Worm (Caenorhabditis elegans) whole organism, late embryonic: ENCODE measurements around the gene C46C11.3.
A peak's percentile ranks its signal among the peaks of the same experiment; 100 is the strongest.

ENCODE experiments used
- C08G9.2 ChIP-seq: sonication (generic microtip); optimal IDR thresholded peaks from 2 replicates; lab custom pipeline; 2016; ENCODE audit warnings: mild to moderate bottlenecking, missing genetic modification characterization, moderate library complexity, missing compliant biosample characterization
- C38D4.7 ChIP-seq: fragments of 200-800 bp; sonication (Bioruptor generic); optimal IDR thresholded peaks from 2 replicates; lab custom pipeline; 2018; ENCODE audit warnings: mild to moderate bottlenecking, missing genetic modification characterization, moderate library complexity, missing compliant biosample characterization
- K02D7.2 ChIP-seq: sonication (generic microtip); optimal IDR thresholded peaks from 2 replicates; lab custom pipeline; 2017; ENCODE audit warnings: mild to moderate bottlenecking, missing genetic modification characterization, missing compliant biosample characterization
- ceh-19 ChIP-seq: fragments of 200-800 bp; sonication (Bioruptor generic); optimal IDR thresholded peaks from 2 replicates; lab custom pipeline; 2018; ENCODE audit warnings: mild to moderate bottlenecking, missing genetic modification characterization, missing compliant biosample characterization
- ceh-22 ChIP-seq: sonication (generic microtip); optimal IDR thresholded peaks from 2 replicates; lab custom pipeline; 2017; ENCODE audit warnings: missing biosample characterization, missing genetic modification characterization
- ceh-31 ChIP-seq: sonication (generic microtip); optimal IDR thresholded peaks from 2 replicates; lab custom pipeline; 2016; ENCODE audit warnings: missing genetic modification characterization, missing compliant biosample characterization
- ceh-48 ChIP-seq: sonication (generic microtip); optimal IDR thresholded peaks from 2 replicates; lab custom pipeline; 2016; ENCODE audit warnings: missing genetic modification characterization, inconsistent platforms, missing compliant biosample characterization
- ceh-6 ChIP-seq: fragments of 200-800 bp; sonication (Bioruptor generic); optimal IDR thresholded peaks from 2 replicates; lab custom pipeline; 2018; ENCODE audit warnings: mild to moderate bottlenecking, missing genetic modification characterization, missing compliant biosample characterization
- ceh-9 ChIP-seq: sonication (generic microtip); optimal IDR thresholded peaks from 2 replicates; lab custom pipeline; 2016; ENCODE audit warnings: mild to moderate bottlenecking, missing genetic modification characterization, inconsistent platforms, missing compliant biosample characterization
- che-1 ChIP-seq: sonication (generic microtip); optimal IDR thresholded peaks from 2 replicates; lab custom pipeline; 2016; ENCODE audit warnings: mild to moderate bottlenecking, missing genetic modification characterization, missing compliant biosample characterization
- dve-1 ChIP-seq: sonication (generic microtip); optimal IDR thresholded peaks from 2 replicates; lab custom pipeline; 2017; ENCODE audit warnings: antibody characterized with exemption, mild to moderate bottlenecking, missing genetic modification characterization, missing compliant biosample characterization
- elt-2 ChIP-seq: sonication (generic microtip); optimal IDR thresholded peaks from 2 replicates; lab custom pipeline; 2016; ENCODE audit warnings: missing genetic modification reagents, missing genetic modification characterization, missing compliant biosample characterization
- ets-4 ChIP-seq: sonication (generic microtip); optimal IDR thresholded peaks from 2 replicates; lab custom pipeline; 2016; ENCODE audit warnings: missing genetic modification characterization, missing compliant biosample characterization
- fkh-6 ChIP-seq: sonication (generic microtip); optimal IDR thresholded peaks from 2 replicates; lab custom pipeline; 2016; ENCODE audit warnings: missing genetic modification characterization, missing compliant biosample characterization
- gmeb-2 ChIP-seq: sonication (generic microtip); optimal IDR thresholded peaks from 2 replicates; lab custom pipeline; 2016; ENCODE audit warnings: missing genetic modification characterization, inconsistent platforms, missing compliant biosample characterization
- hlh-30 ChIP-seq: sonication (generic microtip); optimal IDR thresholded peaks from 2 replicates; lab custom pipeline; 2017; ENCODE audit warnings: antibody characterized with exemption, missing genetic modification characterization, missing compliant biosample characterization; ENCODE audit not compliant: insufficient read depth
- hlh-6 ChIP-seq: sonication (generic microtip); optimal IDR thresholded peaks from 2 replicates; lab custom pipeline; 2016; ENCODE audit warnings: missing genotype, missing genetic modification characterization, missing compliant biosample characterization
- lin-11 ChIP-seq: fragments of 200-800 bp; sonication (Bioruptor generic); optimal IDR thresholded peaks from 2 replicates; lab custom pipeline; 2018; ENCODE audit warnings: mild to moderate bottlenecking, missing genetic modification characterization, missing compliant biosample characterization
- mec-3 ChIP-seq: sonication (generic microtip); optimal IDR thresholded peaks from 2 replicates; lab custom pipeline; 2016; ENCODE audit warnings: borderline replicate concordance, missing genetic modification characterization, missing compliant biosample characterization
- nfya-1 ChIP-seq: sonication (generic microtip); optimal IDR thresholded peaks from 2 replicates; lab custom pipeline; 2017; ENCODE audit warnings: missing genetic modification characterization, mild to moderate bottlenecking, missing compliant biosample characterization, antibody characterized with exemption, moderate library complexity
- nhr-11 ChIP-seq: fragments of 150-350 bp; optimal IDR thresholded peaks from 2 replicates; lab custom pipeline; 2014; ENCODE audit warnings: missing biosample characterization, missing genetic modification characterization
- pax-1 ChIP-seq: fragments of 150-350 bp; optimal IDR thresholded peaks from 2 replicates; lab custom pipeline; 2014; ENCODE audit warnings: missing biosample characterization, missing genetic modification characterization
- pha-2 ChIP-seq: sonication (generic microtip); optimal IDR thresholded peaks from 2 replicates; lab custom pipeline; 2017; ENCODE audit warnings: mild to moderate bottlenecking, missing genetic modification characterization, missing compliant biosample characterization
- pha-4 ChIP-seq: fragments of 150-350 bp; optimal IDR thresholded peaks from 2 replicates; lab custom pipeline; 2018; ENCODE audit warnings: missing biosample characterization, missing genetic modification reagents, missing genetic modification characterization
- ref-2 ChIP-seq: sonication (generic microtip); optimal IDR thresholded peaks from 2 replicates; lab custom pipeline; 2016; ENCODE audit warnings: missing genetic modification characterization, missing compliant biosample characterization
- sdc-2 ChIP-seq: sonication (generic microtip); optimal IDR thresholded peaks from 2 replicates; lab custom pipeline; 2016; ENCODE audit warnings: missing genotype, missing genetic modification characterization, missing compliant biosample characterization
- sox-2 ChIP-seq: fragments of 200-800 bp; sonication (Bioruptor generic); IDR thresholded peaks from 2 replicates; pipeline ENCODE4 v1.3.6; 2022; ENCODE audit warnings: missing genetic modification reagents, missing genetic modification characterization, missing compliant biosample characterization
- sox-4 ChIP-seq: sonication (generic microtip); optimal IDR thresholded peaks from 2 replicates; lab custom pipeline; 2017; ENCODE audit warnings: mild to moderate bottlenecking, missing genetic modification characterization, inconsistent platforms, missing compliant biosample characterization
- syd-9 ChIP-seq: sonication (generic microtip); optimal IDR thresholded peaks from 2 replicates; lab custom pipeline; 2016; ENCODE audit warnings: mild to moderate bottlenecking, missing genetic modification characterization, moderate library complexity, missing compliant biosample characterization
- tbx-2 ChIP-seq: sonication (generic microtip); optimal IDR thresholded peaks from 2 replicates; lab custom pipeline; 2016; ENCODE audit warnings: missing genetic modification characterization, missing compliant biosample characterization
- tbx-7 ChIP-seq: sonication (generic microtip); optimal IDR thresholded peaks from 2 replicates; lab custom pipeline; 2016; ENCODE audit warnings: missing genotype, missing genetic modification characterization, missing compliant biosample characterization
- unc-42 ChIP-seq: sonication (generic microtip); optimal IDR thresholded peaks from 2 replicates; lab custom pipeline; 2016; ENCODE audit warnings: missing genotype, missing genetic modification characterization, missing compliant biosample characterization

The C46C11.3 gene

ce11 chrX:4622024-4622423, at the start of gene C46C11.3:
C46C11.3 (plus strand) TSS chrX:4622324.
- TF ChIP-seq ceh-6 (GFP tag; lab: Kevin White, UChicago) (no peak), nfya-1 (tag; lab: Kevin White, UChicago) (no peak), mec-3 (tag; lab: Kevin White, UChicago) (no peak), lin-11 (tag; lab: Kevin White, UChicago) (no peak), che-1 (tag; lab: Kevin White, UChicago) (no peak), pha-2 (tag; lab: Kevin White, UChicago) (no peak)

ce11 chrX:4574873-4575272, 47.3 kb upstream of the C46C11.3 start:
- TF ChIP-seq tbx-2 (tag; lab: Kevin White, UChicago), result no peak
- TF ChIP-seq elt-2 (tag; lab: Kevin White, UChicago), result no peak
- TF ChIP-seq unc-42 (tag; lab: Kevin White, UChicago), result peak; percentile 61
- TF ChIP-seq nhr-11 (tag; lab: Kevin White, UChicago), result no peak

- TF ChIP-seq sox-2 (GFP tag; lab: Robert Waterston, UW), result 0 out of 2 replicates have a peak, but pooled peaks have one; percentile 11
- peak; percentile 43 for TF ChIP-seq nfya-1 (tag; lab: Kevin White, UChicago)
- peak; percentile 22 for TF ChIP-seq unc-42 (tag; lab: Kevin White, UChicago)
- peak; percentile 71 for TF ChIP-seq ceh-31 (tag; lab: Kevin White, UChicago)
- TF ChIP-seq C08G9.2 (tag; lab: Kevin White, UChicago), result no peak
- TF ChIP-seq ceh-48 (tag; lab: Kevin White, UChicago), result peak; percentile 88
- peak; percentile 19 for TF ChIP-seq hlh-30
- TF ChIP-seq pha-4 (tag; lab: Kevin White, UChicago), result no peak
- peak; percentile 20 for TF ChIP-seq ceh-19 (GFP tag; lab: Kevin White, UChicago)
Measured at ce11 chrX:4576272-4576671, 45.9 kb upstream of the C46C11.3 start.

ce11 chrX:4577941-4578340, 44.2 kb upstream of the C46C11.3 start, which contains the start of gene C05E11.3:
C05E11.3 (plus strand) TSS chrX:4578241.
- no peak for TF ChIP-seq ceh-6 (GFP tag; lab: Kevin White, UChicago)
- TF ChIP-seq ets-4 (tag; lab: Kevin White, UChicago), result no peak
- TF ChIP-seq ref-2 (tag; lab: Kevin White, UChicago), result no peak
- no peak for TF ChIP-seq C08G9.2 (tag; lab: Kevin White, UChicago)
- no peak for TF ChIP-seq sox-2 (GFP tag; lab: Robert Waterston, UW)
- TF ChIP-seq tbx-7 (tag; lab: Kevin White, UChicago), result no peak
- TF ChIP-seq ceh-9 (tag; lab: Kevin White, UChicago), result no peak
- TF ChIP-seq, all 69 proteins: peak for 0

- TF ChIP-seq sdc-2 (tag; lab: Kevin White, UChicago), result no peak
- TF ChIP-seq sox-4 (tag; lab: Kevin White, UChicago), result no peak
Measured at ce11 chrX:4578581-4578980, 43.5 kb upstream of the C46C11.3 start.

ce11 chrX:4585579-4585978, 36.5 kb upstream of the C46C11.3 start, which contains the start of gene C05E11.7:
C05E11.7 (minus strand) TSS chrX:4585679.
- TF ChIP-seq dve-1 (no peak), syd-9 (tag; lab: Kevin White, UChicago) (no peak), unc-42 (tag; lab: Kevin White, UChicago) (no peak), ets-4 (tag; lab: Kevin White, UChicago) (no peak), ceh-22 (tag; lab: Kevin White, UChicago) (no peak), K02D7.2 (tag; lab: Kevin White, UChicago) (no peak), fkh-6 (tag; lab: Kevin White, UChicago) (no peak), elt-2 (tag; lab: Kevin White, UChicago) (no peak), C38D4.7 (GFP tag; lab: Kevin White, UChicago) (no peak), ceh-48 (tag; lab: Kevin White, UChicago) (no peak), nfya-1 (tag; lab: Kevin White, UChicago) (no peak), sdc-2 (tag; lab: Kevin White, UChicago) (no peak), pax-1 (no peak), ceh-19 (GFP tag; lab: Kevin White, UChicago) (no peak), gmeb-2 (tag; lab: Kevin White, UChicago) (no peak), hlh-6 (tag; lab: Kevin White, UChicago) (no peak), che-1 (tag; lab: Kevin White, UChicago) (no peak), C08G9.2 (tag; lab: Kevin White, UChicago) (no peak)
